Worm (Caenorhabditis elegans): ENCODE results near the gene T23F2.4.

ce11 chrX:5514984-5515383 lies at the start of gene T23F2.4:
- TF ChIP-seq him-1 (tag; optimal IDR thresholded peaks at IDR 0.05) (no peak), W03F9.2 (tag; optimal IDR thresholded peaks at IDR 0.05) (no peak)

All from whole organism, L4/young adult.